Worm (Caenorhabditis elegans) whole organism, L2 larva: Measurements from ENCODE around the gene mspn-1.

Experiments used
- ZK546.5 ChIP-seq: sonication (generic microtip); optimal IDR thresholded peaks from 2 replicates; lab custom pipeline; 2017; ENCODE audit warnings: missing biosample characterization, missing genetic modification characterization
- aly-2 ChIP-seq: fragments of 150-350 bp; optimal IDR thresholded peaks from 2 replicates; lab custom pipeline; 2014; ENCODE audit warnings: missing biosample characterization, missing genetic modification characterization
- dmd-4 ChIP-seq: sonication (generic microtip); optimal IDR thresholded peaks from 2 replicates; lab custom pipeline; 2017; ENCODE audit warnings: missing biosample characterization, missing genetic modification characterization
- nhr-21 ChIP-seq: fragments of 150-350 bp; optimal IDR thresholded peaks from 2 replicates; lab custom pipeline; 2014; ENCODE audit warnings: missing biosample characterization, missing genetic modification characterization
- nhr-237 ChIP-seq: fragments of 150-350 bp; optimal IDR thresholded peaks from 2 replicates; lab custom pipeline; 2014; ENCODE audit warnings: missing biosample characterization, missing genetic modification characterization
- nhr-77 ChIP-seq: fragments of 150-350 bp; optimal IDR thresholded peaks from 2 replicates; lab custom pipeline; 2014; ENCODE audit warnings: missing biosample characterization, missing genetic modification characterization
- unc-39 ChIP-seq: fragments of 150-350 bp; optimal IDR thresholded peaks from 2 replicates; lab custom pipeline; 2014; ENCODE audit warnings: missing biosample characterization, missing genetic modification characterization
- unc-55 ChIP-seq: fragments of 150-350 bp; sonication (generic microtip); optimal IDR thresholded peaks from 3 replicates; lab custom pipeline; 2014; ENCODE audit warnings: missing biosample characterization, missing genetic modification reagents, missing genetic modification characterization
- unc-62 ChIP-seq: fragments of 150-350 bp; optimal IDR thresholded peaks from 2 replicates; lab custom pipeline; 2014; ENCODE audit warnings: missing biosample characterization, missing genetic modification reagents, missing genetic modification characterization

DNA sequence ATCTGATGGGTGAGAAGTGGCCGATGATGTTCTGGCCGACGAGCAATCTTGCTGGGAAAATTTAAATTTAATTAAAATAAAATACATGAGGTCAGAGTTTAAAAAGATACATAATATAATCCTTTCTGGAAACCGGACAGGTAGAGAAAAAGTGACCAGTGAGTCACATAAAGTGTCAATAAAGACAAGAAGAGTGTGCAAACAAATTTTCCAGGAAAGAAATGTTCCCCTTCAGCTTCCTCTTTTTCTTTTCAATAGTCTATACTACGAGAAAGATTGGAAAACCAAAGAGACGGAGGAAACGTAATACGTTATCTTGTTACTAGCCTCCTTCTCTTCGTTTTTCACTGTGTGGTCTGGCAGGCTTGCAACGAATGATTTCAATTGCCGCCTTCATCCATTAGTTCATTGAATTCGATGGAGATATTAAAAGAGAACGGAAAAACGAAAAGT, 27.2 kb upstream of the mspn-1 start, which contains the start of gene tsp-12:
- TF ChIP-seq unc-55 (GFP tag; lab: Kevin White, UChicago), result no peak
- no peak for TF ChIP-seq nhr-237 (tag; lab: Kevin White, UChicago)
- no peak for TF ChIP-seq ZK546.5 (tag; lab: Kevin White, UChicago)
- TF ChIP-seq nhr-21, result no peak
- TF ChIP-seq nhr-77 (tag; lab: Kevin White, UChicago), result no peak
- no peak for TF ChIP-seq unc-62
- TF ChIP-seq unc-39 (tag; lab: Kevin White, UChicago), result no peak
- TF ChIP-seq aly-2 (tag; lab: Kevin White, UChicago), result no peak
- TF ChIP-seq dmd-4 (tag; lab: Kevin White, UChicago), result no peak
